Fruit fly (Drosophila melanogaster): ENCODE results near the gene Ance-3.
A peak's percentile ranks its signal among the peaks of the same experiment; 100 is the strongest.

Ance-3 gene

DNA sequence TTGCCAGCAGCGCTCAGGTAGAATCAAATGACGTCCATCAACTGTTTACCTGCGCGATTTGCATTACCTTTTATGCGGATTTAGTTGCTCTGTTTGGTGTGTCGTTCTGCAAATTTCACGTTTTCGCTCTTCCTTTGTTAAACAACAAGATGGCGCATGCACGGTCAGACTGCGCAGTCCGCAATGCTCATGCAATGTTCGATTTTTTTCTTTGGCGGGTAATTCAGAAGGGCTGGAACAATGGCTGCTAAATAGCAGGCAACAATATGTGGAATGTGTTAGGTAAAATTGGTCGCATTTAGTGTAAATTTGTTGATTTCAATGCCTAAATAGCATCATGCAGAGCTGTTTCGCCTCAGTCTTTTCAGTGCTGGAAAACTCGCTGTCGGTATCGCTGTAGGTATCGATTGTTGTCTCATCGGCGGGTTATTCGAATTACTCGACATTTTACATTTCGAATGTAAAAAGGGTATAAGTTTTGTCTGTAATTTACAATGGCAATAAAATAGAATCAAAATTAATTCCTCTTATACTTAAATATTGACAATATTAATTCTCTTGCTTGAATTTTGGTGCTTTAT, 10.1 kb upstream of the Ance-3 start, which contains the start of gene Smg5 (continued):
- TF ChIP-seq CG10462 (GFP tag; optimal IDR thresholded peaks at IDR 0.05) = peak; percentile 41
- TF ChIP-seq CG32772 (GFP tag; IDR thresholded peaks at IDR 0.05) = peak; percentile 96
- peak; percentile 99 for TF ChIP-seq sob (GFP tag; IDR thresholded peaks at IDR 0.05)
- TF ChIP-seq lab (GFP tag; optimal IDR thresholded peaks at IDR 0.05) = peak; percentile 78
- peak; percentile 84 for TF ChIP-seq Hey (tag; optimal IDR thresholded peaks at IDR 0.05)
- TF ChIP-seq CG3995 (GFP tag; optimal IDR thresholded peaks at IDR 0.05) = peak; percentile 77
- peak; percentile 76 for TF ChIP-seq Hmx (GFP tag; optimal IDR thresholded peaks at IDR 0.05)
- peak; percentile 69 for TF ChIP-seq Dek (tag; optimal IDR thresholded peaks at IDR 0.05)
- TF ChIP-seq CG13624 (GFP tag; optimal IDR thresholded peaks at IDR 0.05) = peak; percentile 96
- TF ChIP-seq MBD-R2 (GFP tag; IDR thresholded peaks at IDR 0.05) = peak; percentile 86
- TF ChIP-seq CG11398 (GFP tag; optimal IDR thresholded peaks at IDR 0.05) = peak; percentile 89
- peak; percentile 92 for TF ChIP-seq da (GFP tag; optimal IDR thresholded peaks at IDR 0.05)
- peak; percentile 91 to 97 for TF ChIP-seq dpn (GFP tag; optimal IDR thresholded peaks at IDR 0.05)
- peak; percentile 99 for TF ChIP-seq CG9876 (GFP tag; optimal IDR thresholded peaks at IDR 0.05)
- peak; percentile 97 for TF ChIP-seq Dad (GFP tag; optimal IDR thresholded peaks at IDR 0.05)
- peak; percentile 67 for TF ChIP-seq wek (GFP tag; optimal IDR thresholded peaks at IDR 0.05)
- peak; percentile 97 for TF ChIP-seq slbo (GFP tag; IDR thresholded peaks at IDR 0.05)
- peak; percentile 87 for TF ChIP-seq cas (GFP tag; IDR thresholded peaks at IDR 0.05)
- peak; percentile 36 for TF ChIP-seq Sry-β (GFP tag; optimal IDR thresholded peaks at IDR 0.05)
- peak; percentile 47; the same call in 1 of the 2 replicates for TF ChIP-seq CkIIα-i1 (GFP tag; IDR thresholded peaks at IDR 0.05)
- TF ChIP-seq CG13775 (GFP tag; optimal IDR thresholded peaks at IDR 0.05) = peak; percentile 99
- TF ChIP-seq CG8388 (GFP tag; optimal IDR thresholded peaks at IDR 0.05) = peak; percentile 75
- peak; percentile 94 for TF ChIP-seq CG14050 (GFP tag; IDR thresholded peaks at IDR 0.05)
- no peak for TF ChIP-seq dmrt99B (tag; optimal IDR thresholded peaks at IDR 0.05)
- peak; percentile 89 for TF ChIP-seq CG6175 (GFP tag; IDR thresholded peaks at IDR 0.05)
- no peak for TF ChIP-seq Vsx1 (GFP tag; optimal IDR thresholded peaks at IDR 0.05)
- TF ChIP-seq NC2β (GFP tag; optimal IDR thresholded peaks at IDR 0.05) = peak; percentile 95
- peak; percentile 60; the same call in 1 of the 2 replicates for TF ChIP-seq ham (GFP tag; IDR thresholded peaks at IDR 0.05)
- peak; percentile 73 for TF ChIP-seq Drgx (GFP tag; IDR thresholded peaks at IDR 0.05)
- peak; percentile 92 for TF ChIP-seq CG3163 (GFP tag; optimal IDR thresholded peaks at IDR 0.05)
- TF ChIP-seq CG14860 (GFP tag; IDR thresholded peaks at IDR 0.05; ENCODE audit: partially characterized antibody) = peak; percentile 97
- peak; percentile 37 for TF ChIP-seq CG34376 (GFP tag; optimal IDR thresholded peaks at IDR 0.05)
- peak; percentile 77 for TF ChIP-seq schlank (tag; optimal IDR thresholded peaks at IDR 0.05)
- peak; percentile 80 for TF ChIP-seq CG2678 (tag; optimal IDR thresholded peaks at IDR 0.05)
- TF ChIP-seq hbn (GFP tag; IDR thresholded peaks at IDR 0.05; ENCODE audit: partially characterized antibody) = peak; percentile 80
- TF ChIP-seq CG7928 (GFP tag; optimal IDR thresholded peaks at IDR 0.05) = peak; percentile 62
- peak; percentile 89 for TF ChIP-seq nerfin-1 (tag; optimal IDR thresholded peaks at IDR 0.05)
- TF ChIP-seq CG6689 (GFP tag; IDR thresholded peaks at IDR 0.05) = peak; percentile 88
- TF ChIP-seq Sin3A (optimal IDR thresholded peaks at IDR 0.05) = peak; percentile 92
- TF ChIP-seq CG18619 (GFP tag; optimal IDR thresholded peaks at IDR 0.05) = peak; percentile 91
- TF ChIP-seq Ssrp (tag; optimal IDR thresholded peaks at IDR 0.05) = peak; percentile 99
- peak; percentile 94 for TF ChIP-seq HLH4C (GFP tag; IDR thresholded peaks at IDR 0.05; ENCODE audit: partially characterized antibody)
- peak; percentile 92 for TF ChIP-seq B-H1 (GFP tag; IDR thresholded peaks at IDR 0.05)
- TF ChIP-seq Side (GFP tag; optimal IDR thresholded peaks at IDR 0.05) = peak; percentile 91
- peak; percentile 82 for TF ChIP-seq Sry-δ (GFP tag; optimal IDR thresholded peaks at IDR 0.05)
- peak; percentile 96 for TF ChIP-seq CG1647 (GFP tag; optimal IDR thresholded peaks at IDR 0.05)
- TF ChIP-seq Hand (GFP tag; optimal IDR thresholded peaks at IDR 0.05) = no peak
- no peak for TF ChIP-seq yki (optimal IDR thresholded peaks at IDR 0.05)
- peak; percentile 99 for TF ChIP-seq HmgD (GFP tag; optimal IDR thresholded peaks at IDR 0.05)
- TF ChIP-seq CG11504 (tag; optimal IDR thresholded peaks at IDR 0.05) = peak; percentile 27
- TF ChIP-seq hth (optimal IDR thresholded peaks at IDR 0.05) = no peak

Data from whole organism, embryonic.